Fruit fly (Drosophila melanogaster): Measurements from ENCODE around the gene mTerf5.

The mTerf5 gene

DNA sequence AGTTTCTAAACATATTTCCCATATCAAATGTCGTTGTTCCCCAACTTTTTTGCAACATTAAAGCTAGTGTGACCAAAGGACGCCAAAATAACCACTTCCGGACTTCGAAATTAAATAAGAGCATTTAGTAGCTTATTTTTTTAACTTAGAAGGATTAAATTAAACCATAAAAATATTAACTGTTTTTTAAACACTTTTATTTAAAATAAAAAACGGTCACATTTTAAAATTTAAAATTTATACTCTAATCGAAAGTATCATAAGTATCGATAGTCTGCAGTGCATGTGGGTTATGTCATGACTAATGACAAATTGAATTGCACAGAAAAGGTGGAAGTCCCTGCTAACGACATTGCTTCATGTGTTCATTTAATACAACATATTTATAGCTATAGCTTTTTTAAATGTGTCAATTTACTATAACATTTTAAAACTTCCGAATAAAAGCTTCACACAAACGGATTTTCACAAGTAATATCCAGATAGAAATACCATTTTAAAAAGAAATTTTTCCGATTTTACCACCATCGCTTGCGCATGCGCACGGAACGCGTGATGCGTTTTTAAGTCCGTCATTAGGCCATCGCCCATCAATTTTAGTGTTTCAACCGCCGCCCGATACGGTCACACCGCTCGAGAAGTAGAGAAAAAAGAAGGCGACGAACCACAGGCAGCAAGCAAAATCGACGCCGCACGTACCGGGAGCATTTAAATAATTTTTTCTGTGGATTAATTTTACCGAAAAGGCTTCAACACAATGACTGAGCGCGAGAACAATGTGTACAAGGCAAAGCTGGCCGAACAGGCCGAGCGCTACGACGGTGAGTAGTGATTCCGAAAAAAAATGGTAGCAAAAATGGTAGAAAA, 18.8 kb upstream of the mTerf5 start, which contains the start of the genes CG7156 and 14-3-3epsilon:
CG7156 (minus strand) TSS at position 71 of the 867 bp plus-strand sequence.
14-3-3epsilon (plus strand) TSS at position 443 of the 867 bp plus-strand sequence.
- TF ChIP-seq CG11504 (tag; optimal IDR thresholded peaks at IDR 0.05): peak; percentile 88
- peak; percentile 18 for TF ChIP-seq CG1603 (tag; optimal IDR thresholded peaks at IDR 0.05)
- no peak for TF ChIP-seq CG14014 (GFP tag; IDR thresholded peaks at IDR 0.05)
- TF ChIP-seq Ssrp (tag; optimal IDR thresholded peaks at IDR 0.05): no peak
- TF ChIP-seq CG31388 (GFP tag; optimal IDR thresholded peaks at IDR 0.05): no peak
- no peak for TF ChIP-seq vfl (GFP tag; optimal IDR thresholded peaks at IDR 0.05)
- TF ChIP-seq Fer3 (tag; optimal IDR thresholded peaks at IDR 0.05): peak; percentile 51
- peak; percentile 37 for TF ChIP-seq Hr3 (GFP tag; optimal IDR thresholded peaks at IDR 0.05)
- no peak for TF ChIP-seq shn (GFP tag; optimal IDR thresholded peaks at IDR 0.05)
- no peak for TF ChIP-seq NC2β (GFP tag; optimal IDR thresholded peaks at IDR 0.05)
- peak; percentile 8 for TF ChIP-seq kay (GFP tag; optimal IDR thresholded peaks at IDR 0.05)
- TF ChIP-seq CG5180 (GFP tag; optimal IDR thresholded peaks at IDR 0.05): no peak
- TF ChIP-seq aop (GFP tag; IDR thresholded peaks at IDR 0.05): 0 out of 2 replicates have a peak, but pooled peaks have one; percentile 8
- TF ChIP-seq Fer2 (tag; optimal IDR thresholded peaks at IDR 0.05): no peak
- peak; percentile 77 for TF ChIP-seq CG12391 (tag; optimal IDR thresholded peaks at IDR 0.05)
- peak; percentile 39 for TF ChIP-seq bab2 (GFP tag; optimal IDR thresholded peaks at IDR 0.05)
- TF ChIP-seq exex (tag; optimal IDR thresholded peaks at IDR 0.05): no peak
- no peak for TF ChIP-seq CG10565 (GFP tag; optimal IDR thresholded peaks at IDR 0.05)
- TF ChIP-seq Spps (tag; optimal IDR thresholded peaks at IDR 0.05): peak; percentile 9
- peak in 1 of 2 experiments; percentile 45 for TF ChIP-seq dpn (GFP tag; optimal IDR thresholded peaks at IDR 0.05)
- no peak for TF ChIP-seq Doc3 (GFP tag; IDR thresholded peaks at IDR 0.05; ENCODE audit: partially characterized antibody)
- TF ChIP-seq CG17359 (tag; optimal IDR thresholded peaks at IDR 0.05): peak; percentile 41
- TF ChIP-seq crc (GFP tag; optimal IDR thresholded peaks at IDR 0.05): no peak
- peak; percentile 5 for TF ChIP-seq chn (GFP tag; optimal IDR thresholded peaks at IDR 0.05)
- peak; percentile 81 for TF ChIP-seq Ets97D (GFP tag; optimal IDR thresholded peaks at IDR 0.05)
- TF ChIP-seq CG42726 (GFP tag; IDR thresholded peaks at IDR 0.05; ENCODE audit: partially characterized antibody): peak; percentile 65
- peak; percentile 37 for TF ChIP-seq CG18764 (GFP tag; optimal IDR thresholded peaks at IDR 0.05)
- TF ChIP-seq MTF-1 (GFP tag; optimal IDR thresholded peaks at IDR 0.05; ENCODE audit: borderline replicate concordance): peak; percentile 16
- TF ChIP-seq CG12659 (GFP tag; optimal IDR thresholded peaks at IDR 0.05): peak; percentile 68
- no peak for TF ChIP-seq CG15011 (GFP tag; optimal IDR thresholded peaks at IDR 0.05)
- no peak for TF ChIP-seq Taf1 (GFP tag; IDR thresholded peaks at IDR 0.05)
- TF ChIP-seq cg (GFP tag; optimal IDR thresholded peaks at IDR 0.05): no peak
- TF ChIP-seq CG8359 (GFP tag; optimal IDR thresholded peaks at IDR 0.05; ENCODE audit: borderline replicate concordance): no peak
- TF ChIP-seq fru (optimal IDR thresholded peaks at IDR 0.05): no peak
- no peak for TF ChIP-seq Dbx (GFP tag; IDR thresholded peaks at IDR 0.05)
- TF ChIP-seq CG13296 (GFP tag; optimal IDR thresholded peaks at IDR 0.05): peak; percentile 39
- peak; percentile 41; the same call in 1 of the 2 replicates for TF ChIP-seq ap (GFP tag; IDR thresholded peaks at IDR 0.05)
- TF ChIP-seq Neu2 (GFP tag; optimal IDR thresholded peaks at IDR 0.05; ENCODE audit: borderline replicate concordance): no peak
- TF ChIP-seq CG17829 (tag; optimal IDR thresholded peaks at IDR 0.05): peak; percentile 16
- TF ChIP-seq CG10321 (GFP tag; IDR thresholded peaks at IDR 0.05): no peak
- no peak for TF ChIP-seq CG4730 (GFP tag; IDR thresholded peaks at IDR 0.05)
- TF ChIP-seq so (GFP tag; IDR thresholded peaks at IDR 0.05): peak; percentile 55; the same call in 2 of the 3 replicates
- no peak for TF ChIP-seq caup (GFP tag; optimal IDR thresholded peaks at IDR 0.05; ENCODE audit: severe bottlenecking)
- TF ChIP-seq CHES-1-like (GFP tag; optimal IDR thresholded peaks at IDR 0.05): peak; percentile 32
- no peak for TF ChIP-seq fu2 (GFP tag; optimal IDR thresholded peaks at IDR 0.05)
- no peak for TF ChIP-seq z (GFP tag; IDR thresholded peaks at IDR 0.05)
- peak; percentile 17 for TF ChIP-seq CG7987 (GFP tag; optimal IDR thresholded peaks at IDR 0.05)
- peak; percentile 36; the same call in 1 of the 2 replicates for TF ChIP-seq seq (GFP tag; IDR thresholded peaks at IDR 0.05)
- no peak for TF ChIP-seq CG8944 (GFP tag; optimal IDR thresholded peaks at IDR 0.05)
